Worm (Caenorhabditis elegans) whole organism, L2 larva: ENCODE data around the gene srsx-33.

Experiments used
- C34F6.9 ChIP-seq: fragments of 150-350 bp; optimal IDR thresholded peaks from 2 replicates; lab custom pipeline; 2014; ENCODE audit warnings: missing biosample characterization, missing genetic modification characterization
- F13H6.1 ChIP-seq: sonication (generic microtip); optimal IDR thresholded peaks from 2 replicates; lab custom pipeline; 2016; ENCODE audit warnings: missing genetic modification characterization, missing compliant biosample characterization
- R02D3.7 ChIP-seq: fragments of 150-350 bp; optimal IDR thresholded peaks from 2 replicates; lab custom pipeline; 2014; ENCODE audit warnings: missing biosample characterization, missing genetic modification characterization
- Y55F3AM.14 ChIP-seq: fragments of 200-800 bp; sonication (Bioruptor generic); optimal IDR thresholded peaks from 2 replicates; lab custom pipeline; 2018; ENCODE audit warnings: mild to moderate bottlenecking, missing genetic modification characterization, missing compliant biosample characterization
- ZK546.5 ChIP-seq: sonication (generic microtip); optimal IDR thresholded peaks from 2 replicates; lab custom pipeline; 2017; ENCODE audit warnings: missing biosample characterization, missing genetic modification characterization
- alr-1 ChIP-seq: fragments of 150-350 bp; optimal IDR thresholded peaks from 2 replicates; lab custom pipeline; 2014; ENCODE audit warnings: missing biosample characterization, missing genetic modification characterization
- aly-2 ChIP-seq: fragments of 150-350 bp; optimal IDR thresholded peaks from 2 replicates; lab custom pipeline; 2014; ENCODE audit warnings: missing biosample characterization, missing genetic modification characterization
- ama-1 ChIP-seq: fragments of 150-350 bp; optimal IDR thresholded peaks from 2 replicates; lab custom pipeline; 2018; ENCODE audit warnings: inconsistent platforms
- blmp-1 ChIP-seq: sonication (generic microtip); optimal IDR thresholded peaks from 2 replicates; lab custom pipeline; 2017; ENCODE audit warnings: missing genetic modification characterization, mild to moderate bottlenecking, missing compliant biosample characterization, antibody characterized with exemption, moderate library complexity; ENCODE audit not compliant: insufficient read depth
- ceh-16 ChIP-seq: fragments of 150-350 bp; optimal IDR thresholded peaks from 2 replicates; lab custom pipeline; 2014; ENCODE audit warnings: missing biosample characterization, missing genetic modification characterization
- ceh-82 ChIP-seq: fragments of 150-350 bp; optimal IDR thresholded peaks from 2 replicates; lab custom pipeline; 2014; ENCODE audit warnings: missing biosample characterization, missing genetic modification characterization
- crh-2 ChIP-seq: sonication (generic microtip); optimal IDR thresholded peaks from 2 replicates; lab custom pipeline; 2017; ENCODE audit warnings: missing biosample characterization, missing genetic modification characterization
- dmd-4 ChIP-seq: sonication (generic microtip); optimal IDR thresholded peaks from 2 replicates; lab custom pipeline; 2017; ENCODE audit warnings: missing biosample characterization, missing genetic modification characterization
- egl-27 ChIP-seq: sonication (generic microtip); optimal IDR thresholded peaks from 3 replicates; lab custom pipeline; 2017; ENCODE audit warnings: missing biosample characterization, missing genetic modification reagents, missing genetic modification characterization
- elt-1 ChIP-seq: fragments of 150-350 bp; optimal IDR thresholded peaks from 2 replicates; lab custom pipeline; 2014; ENCODE audit warnings: missing biosample characterization, missing genetic modification characterization
- elt-3 ChIP-seq: sonication (generic microtip); optimal IDR thresholded peaks from 2 replicates; lab custom pipeline; 2017; ENCODE audit warnings: missing biosample characterization, missing genetic modification characterization
- fos-1 ChIP-seq: fragments of 150-350 bp; optimal IDR thresholded peaks from 2 replicates; lab custom pipeline; 2014; ENCODE audit warnings: missing biosample characterization, missing genetic modification characterization
- gmeb-1 ChIP-seq: fragments of 150-350 bp; optimal IDR thresholded peaks from 2 replicates; lab custom pipeline; 2014; ENCODE audit warnings: missing biosample characterization, missing genetic modification characterization
- lin-11 ChIP-seq: fragments of 150-350 bp; sonication (generic microtip); optimal IDR thresholded peaks from 2 replicates; lab custom pipeline; 2014; ENCODE audit warnings: missing biosample characterization, missing genetic modification characterization, inconsistent platforms, mixed read lengths
- lin-13 ChIP-seq: fragments of 150-350 bp; optimal IDR thresholded peaks from 2 replicates; lab custom pipeline; 2014; ENCODE audit warnings: missing biosample characterization, missing genetic modification reagents, missing genetic modification characterization
- lin-39 ChIP-seq: fragments of 150-350 bp; optimal IDR thresholded peaks from 2 replicates; lab custom pipeline; 2014; ENCODE audit warnings: missing biosample characterization, missing genetic modification reagents, missing genetic modification characterization
- lsy-2 ChIP-seq, 2 experiments: fragments of 150-350 bp in 1 of 2; sonication (generic microtip) in 1 of 2; optimal IDR thresholded peaks; 2 replicates each; lab custom pipeline; 2014 to 2017; ENCODE audit warnings: missing biosample characterization in 2 of 2, missing genetic modification characterization in 2 of 2
- mab-5 ChIP-seq: fragments of 150-350 bp; optimal IDR thresholded peaks from 2 replicates; lab custom pipeline; 2014; ENCODE audit warnings: missing biosample characterization, missing genetic modification characterization
- mbf-1 ChIP-seq: sonication (generic microtip); optimal IDR thresholded peaks from 2 replicates; lab custom pipeline; 2017; ENCODE audit warnings: missing biosample characterization, missing genetic modification characterization
- mdl-1 ChIP-seq, 2 experiments: fragments of 150-350 bp in 1 of 2; sonication (generic microtip) in 1 of 2; optimal IDR thresholded peaks; 2 replicates each; lab custom pipeline; 2017; ENCODE audit warnings: missing biosample characterization in 2 of 2, missing genetic modification characterization in 2 of 2
- nhr-10 ChIP-seq: sonication (generic microtip); optimal IDR thresholded peaks from 2 replicates; lab custom pipeline; 2017; ENCODE audit warnings: missing biosample characterization, missing genetic modification characterization
- nhr-11 ChIP-seq: fragments of 150-350 bp; optimal IDR thresholded peaks from 2 replicates; lab custom pipeline; 2014; ENCODE audit warnings: missing biosample characterization, missing genetic modification characterization
- nhr-12 ChIP-seq: fragments of 150-350 bp; optimal IDR thresholded peaks from 2 replicates; lab custom pipeline; 2014; ENCODE audit warnings: missing biosample characterization, missing genetic modification characterization
- nhr-129 ChIP-seq: fragments of 150-350 bp; optimal IDR thresholded peaks from 2 replicates; lab custom pipeline; 2014; ENCODE audit warnings: missing biosample characterization, missing genetic modification characterization
- nhr-21 ChIP-seq: fragments of 150-350 bp; optimal IDR thresholded peaks from 2 replicates; lab custom pipeline; 2014; ENCODE audit warnings: missing biosample characterization, missing genetic modification characterization
- nhr-23 ChIP-seq: fragments of 150-350 bp; optimal IDR thresholded peaks from 2 replicates; lab custom pipeline; 2014; ENCODE audit warnings: missing biosample characterization, missing genetic modification reagents, missing genetic modification characterization
- nhr-237 ChIP-seq: fragments of 150-350 bp; optimal IDR thresholded peaks from 2 replicates; lab custom pipeline; 2014; ENCODE audit warnings: missing biosample characterization, missing genetic modification characterization
- nhr-25 ChIP-seq: fragments of 150-350 bp; sonication (generic microtip); optimal IDR thresholded peaks from 3 replicates; lab custom pipeline; 2014; ENCODE audit warnings: missing biosample characterization, missing genetic modification characterization
- nhr-6 ChIP-seq: fragments of 150-350 bp; optimal IDR thresholded peaks from 2 replicates; lab custom pipeline; 2014; ENCODE audit warnings: missing biosample characterization, missing genetic modification characterization
- nhr-77 ChIP-seq: fragments of 150-350 bp; optimal IDR thresholded peaks from 2 replicates; lab custom pipeline; 2014; ENCODE audit warnings: missing biosample characterization, missing genetic modification characterization
- peb-1 ChIP-seq: fragments of 150-350 bp; optimal IDR thresholded peaks from 2 replicates; lab custom pipeline; 2014; ENCODE audit warnings: missing biosample characterization, missing genetic modification characterization
- sem-4 ChIP-seq: fragments of 150-350 bp; optimal IDR thresholded peaks from 2 replicates; lab custom pipeline; 2014; ENCODE audit warnings: missing biosample characterization, missing genetic modification reagents, missing genetic modification characterization
- skn-1 ChIP-seq: sonication (generic microtip); optimal IDR thresholded peaks from 2 replicates; lab custom pipeline; 2017; ENCODE audit warnings: missing biosample characterization, missing genetic modification characterization
- sma-3 ChIP-seq: sonication (generic microtip); optimal IDR thresholded peaks from 2 replicates; lab custom pipeline; 2016; ENCODE audit warnings: missing genetic modification reagents, missing genetic modification characterization, missing compliant biosample characterization
- sma-9 ChIP-seq, 2 experiments: fragments of 150-350 bp in 1 of 2; sonication (generic microtip) in 1 of 2; optimal IDR thresholded peaks; 2 replicates each; lab custom pipeline; 2014 to 2016; ENCODE audit warnings: missing genetic modification characterization in 2 of 2, mild to moderate bottlenecking in 1 of 2, missing biosample characterization in 1 of 2, missing compliant biosample characterization in 1 of 2, missing genetic modification reagents in 1 of 2, moderate library complexity in 1 of 2
- snpc-4 ChIP-seq: fragments of 150-350 bp; optimal IDR thresholded peaks from 2 replicates; lab custom pipeline; 2014; ENCODE audit warnings: missing biosample characterization, missing genetic modification characterization
- unc-39 ChIP-seq: fragments of 150-350 bp; optimal IDR thresholded peaks from 2 replicates; lab custom pipeline; 2014; ENCODE audit warnings: missing biosample characterization, missing genetic modification characterization
- unc-55 ChIP-seq: fragments of 150-350 bp; sonication (generic microtip); optimal IDR thresholded peaks from 3 replicates; lab custom pipeline; 2014; ENCODE audit warnings: missing biosample characterization, missing genetic modification reagents, missing genetic modification characterization
- unc-62 ChIP-seq: fragments of 150-350 bp; optimal IDR thresholded peaks from 2 replicates; lab custom pipeline; 2014; ENCODE audit warnings: missing biosample characterization, missing genetic modification reagents, missing genetic modification characterization
- zag-1 ChIP-seq: fragments of 150-350 bp; optimal IDR thresholded peaks from 2 replicates; lab custom pipeline; 2014; ENCODE audit warnings: missing biosample characterization, missing genetic modification characterization
- ztf-1 ChIP-seq: fragments of 200-800 bp; sonication (Bioruptor generic); conservative IDR thresholded peaks from 2 replicates; pipeline ENCODE4 v1.3.6; 2022; ENCODE audit warnings: missing genetic modification characterization, missing compliant biosample characterization
- ztf-11 ChIP-seq: sonication (generic microtip); optimal IDR thresholded peaks from 2 replicates; lab custom pipeline; 2017; ENCODE audit warnings: missing biosample characterization, missing genetic modification characterization
- ztf-4 ChIP-seq: fragments of 150-350 bp; optimal IDR thresholded peaks from 2 replicates; lab custom pipeline; 2014; ENCODE audit warnings: missing biosample characterization, missing genetic modification characterization

Gene srsx-33

DNA sequence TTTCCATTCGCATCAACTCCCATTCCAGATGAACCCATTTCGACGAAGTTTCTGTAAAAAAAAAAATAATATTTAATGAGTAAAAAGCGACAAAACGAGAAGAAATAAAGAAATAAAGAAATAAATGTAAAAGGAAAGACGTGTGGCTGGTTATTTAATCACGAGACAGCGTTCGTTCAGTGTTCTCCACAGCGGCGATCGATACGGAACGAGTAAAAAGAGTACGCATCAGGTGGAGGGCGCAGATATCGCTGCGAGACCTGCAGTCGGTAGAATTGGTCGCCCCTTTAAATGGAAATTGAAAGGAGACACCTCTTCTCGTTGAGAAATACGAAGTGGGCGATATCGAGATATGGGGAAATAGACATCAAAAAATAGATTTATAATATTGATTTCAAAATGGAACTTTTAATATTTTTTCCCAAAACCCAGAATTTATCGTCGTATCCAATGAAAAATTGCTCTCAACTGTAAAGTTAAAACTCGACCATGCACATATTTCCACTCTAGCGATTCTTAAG is 23.6 kb downstream of the srsx-33 start, which contains the start of gene pqn-70 (continued):
- TF ChIP-seq blmp-1 (peak; percentile 77), R02D3.7 (tag; lab: Kevin White, UChicago) (no peak), nhr-21 (tag; lab: Kevin White, UChicago) (peak; percentile 85), lsy-2 (tag; optimal IDR thresholded peaks at IDR 0.05; lab: Kevin White, UChicago) (peak; percentile 67 to 92), nhr-237 (tag; lab: Kevin White, UChicago) (no peak), mab-5 (tag; lab: Kevin White, UChicago) (peak; percentile 71), nhr-10 (tag; lab: Kevin White, UChicago) (no peak), lin-39 (no peak), mdl-1 (tag; optimal IDR thresholded peaks at IDR 0.05; lab: Kevin White, UChicago) (peak in 1 of 2 experiments; percentile 23), ceh-16 (no peak), unc-62 (no peak), ama-1 (lab: Kevin White, UChicago) (peak; percentile 37), nhr-129 (tag; lab: Kevin White, UChicago) (peak; percentile 81), aly-2 (tag; lab: Kevin White, UChicago) (no peak)

DNA sequence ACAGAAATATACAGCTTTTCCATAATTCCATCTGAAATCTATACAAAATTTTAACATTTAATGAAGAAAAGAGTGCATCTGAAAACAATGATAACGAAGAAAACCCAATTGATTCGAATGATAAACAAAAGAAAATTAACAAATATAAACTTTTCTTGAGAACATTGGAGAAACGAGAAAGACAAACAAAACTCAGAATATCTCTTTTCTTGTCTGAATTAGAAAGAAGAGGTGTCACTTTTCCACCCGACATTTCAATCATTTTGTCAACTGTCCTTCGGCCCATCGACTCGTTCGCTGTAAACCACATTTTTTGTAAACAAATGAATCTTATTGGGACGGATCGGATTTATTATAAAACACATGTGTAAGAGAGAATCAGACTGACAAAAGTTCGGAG is 26.3 kb downstream of the srsx-33 start, which contains the start of gene bgal-1:
bgal-1 (minus strand) TSS at position 38 of the 400 bp plus-strand sequence.
- TF ChIP-seq ama-1 (lab: Kevin White, UChicago) (peak; percentile 65), elt-3 (tag; lab: Kevin White, UChicago) (no peak), lin-39 (no peak), lin-11 (tag; lab: Kevin White, UChicago) (no peak), nhr-12 (tag; lab: Kevin White, UChicago) (no peak), ZK546.5 (tag; lab: Kevin White, UChicago) (no peak), nhr-10 (tag; lab: Kevin White, UChicago) (no peak), lin-13 (GFP tag; lab: Kevin White, UChicago) (peak; percentile 8), sem-4 (tag; lab: Kevin White, UChicago) (no peak), alr-1 (tag; lab: Kevin White, UChicago) (no peak), C34F6.9 (tag; lab: Kevin White, UChicago) (no peak), nhr-11 (tag; lab: Kevin White, UChicago) (no peak), sma-9 (GFP tag; optimal IDR thresholded peaks at IDR 0.05; lab: Kevin White, UChicago) (no peak), sma-9 (tag; optimal IDR thresholded peaks at IDR 0.05; lab: Kevin White, UChicago) (no peak), gmeb-1 (no peak), mdl-1 (tag; optimal IDR thresholded peaks at IDR 0.05; lab: Kevin White, UChicago) (no peak), ztf-1 (GFP tag; lab: Robert Waterston, UW) (no peak), F13H6.1 (no peak), ztf-11 (no peak), snpc-4 (tag; lab: Kevin White, UChicago) (no peak), unc-62 (no peak), mab-5 (tag; lab: Kevin White, UChicago) (no peak), egl-27 (tag; lab: Kevin White, UChicago) (no peak), ceh-82 (tag; lab: Kevin White, UChicago) (no peak), Y55F3AM.14 (GFP tag; lab: Kevin White, UChicago) (no peak), aly-2 (tag; lab: Kevin White, UChicago) (no peak), mbf-1 (tag; lab: Kevin White, UChicago) (no peak), fos-1 (no peak), nhr-6 (tag; lab: Kevin White, UChicago) (no peak), crh-2 (tag; lab: Kevin White, UChicago) (peak; percentile 31), nhr-25 (peak; percentile 33), nhr-237 (tag; lab: Kevin White, UChicago) (no peak), sma-3 (GFP tag; lab: Kevin White, UChicago) (peak; percentile 4), unc-39 (tag; lab: Kevin White, UChicago) (no peak), nhr-21 (tag; lab: Kevin White, UChicago) (no peak), dmd-4 (tag; lab: Kevin White, UChicago) (no peak), lsy-2 (tag; optimal IDR thresholded peaks at IDR 0.05; lab: Kevin White, UChicago) (peak in 1 of 2 experiments; percentile 44), nhr-129 (tag; lab: Kevin White, UChicago) (no peak), nhr-77 (tag; lab: Kevin White, UChicago) (no peak), nhr-23 (no peak), unc-55 (GFP tag; lab: Kevin White, UChicago) (no peak), zag-1 (no peak), elt-1 (no peak), blmp-1 (peak; percentile 13), skn-1 (tag; lab: Kevin White, UChicago) (no peak), peb-1 (no peak), ceh-16 (no peak), ztf-4 (peak; percentile 25), R02D3.7 (tag; lab: Kevin White, UChicago) (no peak)
- TF ChIP-seq, all 48 proteins: peak for 8
